Fruit fly (Drosophila melanogaster): ENCODE measurements around the gene CG6621.

CG6621 gene

dm6 chr3R:10849515-10849973 is 43.8 kb downstream of the CG6621 start, which contains the start of gene CG42394 (continued):
- TF ChIP-seq Oaz (GFP tag; IDR thresholded peaks at IDR 0.05) (peak; percentile 78), CG11695 (GFP tag; IDR thresholded peaks at IDR 0.05) (peak; percentile 97), Spps (tag; optimal IDR thresholded peaks at IDR 0.05) (peak; percentile 96), toy (GFP tag; IDR thresholded peaks at IDR 0.05) (peak; percentile 87), Dfd (GFP tag; optimal IDR thresholded peaks at IDR 0.05) (no peak), en (GFP tag; optimal IDR thresholded peaks at IDR 0.05) (no peak), klu (GFP tag; IDR thresholded peaks at IDR 0.05) (no peak), ttk (GFP tag; IDR thresholded peaks at IDR 0.05) (peak; percentile 88), ham (GFP tag; IDR thresholded peaks at IDR 0.05) (no peak), ATbp (GFP tag; optimal IDR thresholded peaks at IDR 0.05) (peak; percentile 95), H15 (GFP tag; IDR thresholded peaks at IDR 0.05) (peak; percentile 91), Optix (GFP tag; IDR thresholded peaks at IDR 0.05) (peak; percentile 83), ase (GFP tag; IDR thresholded peaks at IDR 0.05) (peak; percentile 91), chn (GFP tag; optimal IDR thresholded peaks at IDR 0.05) (peak; percentile 71), CG4730 (GFP tag; IDR thresholded peaks at IDR 0.05) (peak; percentile 85), ab (GFP tag; optimal IDR thresholded peaks at IDR 0.05) (no peak), knrl (GFP tag; IDR thresholded peaks at IDR 0.05; ENCODE audit: partially characterized antibody) (peak; percentile 13; the same call in 1 of the 3 replicates), CG12236 (GFP tag; optimal IDR thresholded peaks at IDR 0.05) (peak; percentile 49), abd-A (tag; optimal IDR thresholded peaks at IDR 0.05) (no peak), Dek (tag; optimal IDR thresholded peaks at IDR 0.05) (peak; percentile 91), CTCF (GFP tag; optimal IDR thresholded peaks at IDR 0.05) (peak; percentile 67), HmgD (GFP tag; optimal IDR thresholded peaks at IDR 0.05) (no peak), Atf-2 (GFP tag; optimal IDR thresholded peaks at IDR 0.05) (peak; percentile 58), CG17328 (GFP tag; IDR thresholded peaks at IDR 0.05) (peak; percentile 95), CG18619 (GFP tag; optimal IDR thresholded peaks at IDR 0.05) (peak; percentile 93), Rx (GFP tag; IDR thresholded peaks at IDR 0.05) (peak; percentile 88), jumu (GFP tag; optimal IDR thresholded peaks at IDR 0.05) (peak; percentile 35), Camta (GFP tag; optimal IDR thresholded peaks at IDR 0.05) (peak; percentile 80), CG16863 (GFP tag; optimal IDR thresholded peaks at IDR 0.05) (peak; percentile 62), hth (optimal IDR thresholded peaks at IDR 0.05) (no peak), her (GFP tag; optimal IDR thresholded peaks at IDR 0.05) (no peak), Hr39 (optimal IDR thresholded peaks at IDR 0.05) (no peak), CG2875 (GFP tag; optimal IDR thresholded peaks at IDR 0.05) (peak; percentile 95), CG32532 (GFP tag; IDR thresholded peaks at IDR 0.05) (peak; percentile 97), gro (GFP tag; optimal IDR thresholded peaks at IDR 0.05) (no peak), org-1 (GFP tag; optimal IDR thresholded peaks at IDR 0.05) (peak; percentile 87), nmo (GFP tag; optimal IDR thresholded peaks at IDR 0.05) (peak; percentile 98), gt (GFP tag; IDR thresholded peaks at IDR 0.05) (peak; percentile 74), CG4282 (GFP tag; optimal IDR thresholded peaks at IDR 0.05) (no peak), Atf3 (GFP tag; optimal IDR thresholded peaks at IDR 0.05) (peak; percentile 44), CG8281 (tag; optimal IDR thresholded peaks at IDR 0.05) (peak; percentile 77), sr (GFP tag; IDR thresholded peaks at IDR 0.05) (peak; percentile 70; the same call in 1 of the 3 replicates), Ada2b (GFP tag; IDR thresholded peaks at IDR 0.05) (peak; percentile 95), chinmo (GFP tag; IDR thresholded peaks at IDR 0.05; ENCODE audit: partially characterized antibody) (peak; percentile 64; the same call in 2 of the 4 replicates), CG17568 (GFP tag; optimal IDR thresholded peaks at IDR 0.05) (no peak), CG1647 (GFP tag; optimal IDR thresholded peaks at IDR 0.05) (peak; percentile 34), CG3995 (GFP tag; optimal IDR thresholded peaks at IDR 0.05) (no peak), bsh (GFP tag; optimal IDR thresholded peaks at IDR 0.05) (peak; percentile 93 to 95), sens (GFP tag) (peak; percentile 97), CG7556 (GFP tag; optimal IDR thresholded peaks at IDR 0.05) (peak; percentile 97), sqz (GFP tag; optimal IDR thresholded peaks at IDR 0.05) (peak; percentile 91), btn (GFP tag; optimal IDR thresholded peaks at IDR 0.05) (peak; percentile 8), CG6683 (GFP tag; optimal IDR thresholded peaks at IDR 0.05) (peak; percentile 96)
